Worm (Caenorhabditis elegans) whole organism, young adult: ENCODE results near the gene ogr-2.

ENCODE experiments used
- C17E4.6 ChIP-seq: fragments of 200-800 bp; sonication (Bioruptor generic); IDR thresholded peaks from 2 replicates; pipeline ENCODE4 v1.3.6; 2022; ENCODE audit warnings: missing genetic modification reagents, missing genetic modification characterization, missing compliant biosample characterization
- D2030.7 ChIP-seq: fragments of 200-800 bp; sonication (Bioruptor generic); IDR thresholded peaks from 2 replicates; pipeline ENCODE4 v1.3.6; 2022; ENCODE audit warnings: missing genetic modification reagents, missing genetic modification characterization, missing compliant biosample characterization
- F33H1.4 ChIP-seq: fragments of 200-800 bp; sonication (Bioruptor generic); IDR thresholded peaks from 2 replicates; pipeline ENCODE4 v1.3.6; 2022; ENCODE audit warnings: missing genetic modification reagents, missing genetic modification characterization, missing compliant biosample characterization
- F52B5.7 ChIP-seq: sonication (generic microtip); optimal IDR thresholded peaks from 2 replicates; lab custom pipeline; 2016; ENCODE audit warnings: mild to moderate bottlenecking, missing genetic modification characterization, missing compliant biosample characterization
- F55B11.4 ChIP-seq: sonication (generic microtip); optimal IDR thresholded peaks from 2 replicates; lab custom pipeline; 2016; ENCODE audit warnings: missing compliant biosample characterization, missing genetic modification characterization, borderline replicate concordance; ENCODE audit not compliant: insufficient read depth
- ama-1 ChIP-seq, 3 experiments: fragments of 150-350 bp in 1 of 3; sonication (generic microtip) in 2 of 3; optimal IDR thresholded peaks; 2 replicates each; lab custom pipeline; 2014 to 2018; ENCODE audit warnings: missing biosample characterization in 2 of 3, missing genetic modification characterization in 2 of 3, missing genetic modification reagents in 2 of 3
- ekl-4 ChIP-seq: fragments of 200-800 bp; sonication (Bioruptor generic); IDR thresholded peaks from 2 replicates; pipeline ENCODE4 v1.3.6; 2022; ENCODE audit warnings: missing genetic modification reagents, missing genetic modification characterization, missing compliant biosample characterization
- hlh-26 ChIP-seq: fragments of 200-800 bp; sonication (Bioruptor generic); conservative IDR thresholded peaks from 2 replicates; pipeline ENCODE4 v1.3.6; 2022; ENCODE audit warnings: missing genetic modification reagents, missing genetic modification characterization, missing compliant biosample characterization
- pha-4 ChIP-seq: fragments of 150-350 bp; sonication (generic microtip); optimal IDR thresholded peaks from 2 replicates; lab custom pipeline; 2014; ENCODE audit warnings: missing biosample characterization, missing genetic modification reagents, missing genetic modification characterization
- snpc-3.4 ChIP-seq: sonication (generic microtip); optimal IDR thresholded peaks from 2 replicates; lab custom pipeline; 2017; ENCODE audit warnings: missing genetic modification characterization, mild to moderate bottlenecking, missing compliant biosample characterization, antibody characterized with exemption, moderate library complexity, missing genotype, missing genetic modification reagents
- snpc-4 ChIP-seq, 5 experiments: fragments of 150-350 bp in 1 of 5; sonication (generic microtip) in 4 of 5; optimal IDR thresholded peaks; 2 replicates each; lab custom pipeline; 2014 to 2018; ENCODE audit warnings: missing genetic modification characterization in 5 of 5, missing biosample characterization in 3 of 5, antibody characterized with exemption in 2 of 5, mild to moderate bottlenecking in 2 of 5, missing compliant biosample characterization in 2 of 5, missing genotype in 2 of 5, moderate library complexity in 2 of 5, missing genetic modification reagents in 1 of 5
- tbp1 ChIP-seq: fragments of 200-800 bp; sonication (Bioruptor generic); optimal IDR thresholded peaks from 2 replicates; lab custom pipeline; 2018; ENCODE audit warnings: mild to moderate bottlenecking, missing genetic modification characterization, missing compliant biosample characterization
- zim-3 ChIP-seq: sonication (generic microtip); optimal IDR thresholded peaks from 2 replicates; lab custom pipeline; 2017; ENCODE audit warnings: mild to moderate bottlenecking, missing genetic modification characterization, moderate library complexity, missing compliant biosample characterization

DNA sequence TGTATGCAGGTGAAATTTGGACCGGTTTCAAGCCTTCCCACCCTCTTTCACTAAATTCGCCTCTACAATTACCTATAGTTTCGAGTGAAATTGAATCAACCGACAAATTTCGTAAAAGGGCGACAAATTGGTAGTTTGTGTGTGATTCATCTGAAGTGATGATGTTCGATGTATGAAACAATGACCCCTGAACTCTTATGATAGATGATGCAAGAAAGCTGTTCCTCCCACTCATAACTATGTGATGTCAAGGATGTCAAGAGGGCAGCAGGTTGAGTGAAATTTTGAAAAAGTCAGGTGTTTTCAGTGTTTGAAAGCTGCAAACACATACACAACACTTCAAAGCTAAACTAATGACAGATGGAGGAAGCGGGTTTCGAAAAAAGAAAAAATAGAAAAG, 28.4 kb upstream of the ogr-2 start:
- TF ChIP-seq pha-4 (tag; lab: Kevin White, UChicago) (no peak), snpc-3.4 (no peak), ama-1 (optimal IDR thresholded peaks at IDR 0.05; lab: Kevin White, UChicago) (no peak), ama-1 (GFP tag; optimal IDR thresholded peaks at IDR 0.05; lab: Kevin White, UChicago) (no peak), hlh-26 (GFP tag; lab: Robert Waterston, UW) (no peak), snpc-4 (GFP tag; optimal IDR thresholded peaks at IDR 0.05; lab: Kevin White, UChicago) (no peak), snpc-4 (tag; optimal IDR thresholded peaks at IDR 0.05; lab: Kevin White, UChicago) (no peak), zim-3 (tag; lab: Kevin White, UChicago) (no peak), ekl-4 (GFP tag; lab: Robert Waterston, UW) (no peak), F55B11.4 (no peak), tbp1 (GFP tag; lab: Kevin White, UChicago) (no peak), C17E4.6 (GFP tag; lab: Robert Waterston, UW) (no peak), F33H1.4 (GFP tag; lab: Robert Waterston, UW) (no peak), F52B5.7 (tag; lab: Kevin White, UChicago) (no peak), D2030.7 (GFP tag; lab: Robert Waterston, UW) (no peak)
